Fruit fly (Drosophila melanogaster) ovary, adult (tissue): ENCODE measurements around the gene fkh.

Experiments
- CG17801 ChIP-seq: fragments of 200-800 bp; optimal IDR thresholded peaks from 2 replicates; lab custom pipeline; 2019; ENCODE audit warnings: missing biosample characterization, mild to moderate bottlenecking, missing genetic modification characterization, moderate library complexity; ENCODE audit not compliant: partially characterized antibody

fkh gene

DNA sequence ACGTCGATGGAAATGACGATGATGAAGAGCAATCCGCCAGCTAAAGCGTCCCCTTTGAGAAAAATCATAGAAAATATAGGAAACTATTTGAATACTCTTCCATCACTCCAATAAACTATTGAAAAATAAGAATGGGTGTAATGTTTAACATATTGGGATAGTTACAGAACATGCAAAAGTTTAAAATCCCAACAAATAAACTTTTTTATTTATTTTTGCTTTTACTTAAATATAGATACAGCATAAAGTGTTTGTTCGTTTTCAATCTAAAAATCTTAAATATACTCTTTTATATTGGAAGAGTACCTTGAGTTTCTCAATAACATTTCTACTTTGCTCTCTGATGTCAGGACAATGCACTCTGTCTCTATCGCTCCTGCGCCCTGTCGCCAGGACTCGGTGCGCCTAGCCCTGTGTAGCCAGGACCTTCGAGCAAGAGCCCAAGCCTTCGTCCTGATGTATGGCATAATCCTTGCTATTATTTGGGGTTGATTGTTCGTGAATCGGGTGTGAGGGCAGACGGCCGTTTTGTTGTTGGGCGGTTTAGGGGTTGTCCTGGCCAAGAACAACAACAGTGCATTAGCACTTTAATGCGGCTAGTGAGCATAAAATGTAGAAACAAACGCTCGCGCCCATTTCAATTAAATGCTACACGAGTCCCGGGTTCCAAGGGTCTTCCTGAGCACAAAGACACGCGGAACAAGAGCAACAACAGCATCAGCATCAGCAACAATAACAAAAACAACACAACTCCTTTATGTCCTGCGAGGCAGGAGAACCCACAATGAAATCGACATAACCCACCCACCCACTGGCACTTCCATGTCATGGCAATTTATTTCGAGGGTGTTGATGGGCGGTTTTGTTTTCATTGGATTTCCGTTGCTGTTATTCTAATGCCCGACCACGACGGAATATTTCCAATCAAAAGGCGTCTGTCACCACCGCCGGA lies 12.1 kb downstream of the fkh start:
- no peak for TF ChIP-seq CG17801

DNA sequence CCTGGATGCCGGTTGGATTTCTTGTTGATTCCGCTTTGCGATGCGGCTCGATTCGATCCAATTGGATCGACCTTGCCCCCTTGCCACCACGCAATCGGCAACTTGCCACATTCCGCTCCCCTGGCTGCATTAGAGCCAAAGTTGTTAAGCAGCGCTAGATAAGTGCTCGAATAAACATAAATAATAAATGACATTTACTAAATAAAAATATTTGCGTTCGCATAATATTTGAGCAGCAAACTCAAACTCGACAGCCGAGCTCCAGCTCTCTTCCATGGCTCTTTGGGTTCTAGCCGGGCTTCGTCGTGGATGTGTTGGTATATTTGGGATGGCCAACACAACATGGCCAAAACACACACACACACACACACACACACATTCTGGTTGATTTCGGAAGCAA lies 14.3 kb downstream of the fkh start:
- TF ChIP-seq CG17801: no peak

DNA sequence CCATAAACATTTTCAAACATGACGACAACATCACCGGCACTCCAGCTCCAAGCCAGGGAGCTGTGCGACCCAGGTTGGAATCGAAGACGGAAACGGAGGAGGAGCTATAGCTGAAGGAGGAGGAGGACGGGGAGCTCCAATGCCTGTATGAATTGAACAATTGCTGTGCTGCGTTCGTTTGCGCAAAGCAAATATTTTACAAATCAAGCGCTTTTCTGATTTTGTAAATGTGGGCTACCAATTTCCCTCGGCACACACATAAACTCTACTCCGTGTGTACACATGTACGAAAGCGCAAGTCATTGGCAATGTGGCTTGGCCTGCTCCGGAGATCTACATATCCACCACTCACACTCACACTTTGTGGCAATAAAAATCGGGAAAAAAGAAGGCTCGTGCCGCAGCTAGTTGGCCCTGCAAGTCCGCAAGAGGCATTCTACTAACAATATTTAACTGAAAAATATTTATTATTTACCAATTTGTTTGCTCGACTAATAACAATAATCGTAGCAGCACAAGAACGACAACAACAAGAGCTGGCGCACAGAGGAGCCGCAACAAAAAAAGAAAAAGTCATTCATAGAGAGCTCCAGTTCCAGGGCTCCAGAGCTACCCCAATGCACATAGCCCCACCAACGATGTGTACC lies 15.4 kb downstream of the fkh start:
- TF ChIP-seq CG17801: no peak

DNA sequence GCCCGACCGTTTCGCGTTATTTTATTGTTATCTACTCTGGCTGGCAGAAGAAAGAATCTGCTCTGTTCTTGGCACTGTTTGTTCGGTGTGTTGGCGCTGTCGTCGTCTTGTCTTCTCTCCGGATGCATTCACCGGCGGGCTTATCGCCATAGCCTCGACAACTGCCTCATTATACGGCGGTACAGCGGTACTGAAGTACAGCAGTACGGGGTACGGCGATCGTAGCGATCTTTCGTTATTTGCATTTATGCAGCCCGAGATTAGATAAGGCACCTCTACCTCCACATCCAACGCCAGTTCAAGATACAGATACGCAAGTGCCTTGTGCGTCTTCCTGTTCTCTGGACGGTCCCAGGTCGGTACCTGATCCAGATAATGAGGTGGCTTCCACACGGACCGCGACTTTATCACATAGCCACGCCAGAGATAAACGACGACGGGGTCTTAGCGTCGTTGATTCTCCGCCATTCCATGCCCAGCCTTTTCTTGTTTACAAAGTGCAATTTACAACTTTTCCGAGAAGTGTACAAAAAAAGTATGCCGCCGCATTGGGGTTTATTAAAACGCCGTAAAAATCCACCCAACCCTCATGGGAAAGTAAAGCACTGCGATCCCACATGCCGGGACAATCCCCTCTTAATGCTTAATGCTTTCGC lies 16.8 kb downstream of the fkh start:
- no peak for TF ChIP-seq CG17801

DNA sequence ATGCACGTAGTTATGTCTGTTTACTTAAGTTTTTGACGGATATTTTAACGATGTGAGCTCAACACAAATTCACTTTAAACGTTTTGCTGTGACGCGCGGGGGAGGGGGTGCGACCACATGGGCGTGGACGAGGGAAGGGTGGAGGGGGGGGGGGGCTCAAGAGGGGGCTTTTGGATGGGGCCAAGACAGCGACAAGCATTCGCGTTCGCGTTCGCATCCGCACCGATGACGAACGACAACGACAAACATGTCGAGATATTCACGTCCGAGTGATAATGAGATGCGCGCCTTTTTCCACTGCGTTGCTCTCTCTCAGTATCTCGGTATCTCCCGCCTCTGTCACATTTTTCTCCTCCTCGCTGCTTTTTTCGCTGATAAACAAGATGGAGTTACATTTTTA lies 21.5 kb downstream of the fkh start:
- TF ChIP-seq CG17801: no peak

DNA sequence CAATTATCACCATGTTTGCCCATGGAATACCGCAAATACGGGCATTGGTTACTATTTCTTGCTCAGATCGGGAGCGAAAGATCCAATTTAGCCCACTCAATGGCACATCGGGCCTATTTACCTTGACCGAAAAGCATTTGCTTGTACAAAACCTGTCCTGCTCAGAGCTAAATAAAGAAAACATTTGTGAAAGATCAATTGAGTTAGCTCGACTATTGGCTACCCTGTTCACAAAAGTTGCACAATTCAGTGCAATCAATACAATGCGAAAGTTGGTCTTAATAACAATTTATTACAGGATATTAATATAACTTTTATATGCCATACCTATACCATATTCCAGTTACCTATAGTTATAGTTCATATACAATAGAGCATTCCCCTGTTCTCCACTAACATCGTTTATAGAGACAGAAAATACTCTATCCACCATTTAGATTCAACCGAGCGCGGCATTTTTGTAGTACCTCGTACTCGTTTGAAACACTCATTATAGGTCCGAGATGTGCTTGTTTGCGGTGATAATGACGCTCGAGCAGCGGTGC lies 22.3 kb downstream of the fkh start:
- TF ChIP-seq CG17801: no peak

DNA sequence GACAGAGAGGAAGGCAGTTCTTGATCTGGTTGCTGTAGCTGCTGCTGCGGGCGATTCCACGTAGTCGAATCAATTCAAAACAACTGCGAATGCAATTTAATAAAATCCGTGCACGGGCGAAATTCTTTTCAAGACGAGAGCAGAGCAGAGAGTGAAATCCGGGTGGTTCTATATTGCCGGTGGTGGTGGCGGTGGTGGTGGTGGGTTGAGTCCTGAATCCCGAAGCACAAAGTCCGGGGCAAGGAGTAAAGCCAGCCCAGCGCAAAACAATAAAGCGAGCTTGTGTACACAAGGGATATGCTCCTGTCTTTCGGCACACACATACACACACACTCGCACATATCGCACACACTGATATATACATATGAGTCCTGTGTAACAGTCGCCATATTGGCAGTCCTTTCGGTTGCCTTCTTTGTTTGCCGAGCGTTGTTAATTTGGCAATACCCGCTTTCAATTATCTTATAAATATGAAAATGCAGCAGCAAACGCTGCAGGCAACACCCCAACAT lies 23.7 kb downstream of the fkh start:
- no peak for TF ChIP-seq CG17801

DNA sequence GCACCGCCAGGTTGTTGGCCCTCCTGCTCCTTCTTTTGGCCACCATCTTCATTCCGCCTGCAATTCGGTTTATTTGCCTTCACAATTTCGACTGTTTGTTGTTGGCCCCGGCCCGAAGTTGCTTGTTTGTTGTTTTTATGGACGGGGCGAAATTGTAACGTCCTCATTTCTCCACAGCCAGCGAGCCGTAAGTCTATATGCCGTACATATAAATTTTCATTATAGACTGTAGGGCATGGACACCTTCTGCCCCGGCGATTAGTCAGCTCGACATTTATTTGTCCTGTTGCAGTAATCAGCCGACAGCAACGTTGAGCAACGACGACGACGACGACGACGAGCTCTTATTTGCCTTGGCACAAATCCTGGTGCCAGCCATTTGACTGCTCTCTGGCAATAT lies 26.3 kb downstream of the fkh start:
- no peak for TF ChIP-seq CG17801

DNA sequence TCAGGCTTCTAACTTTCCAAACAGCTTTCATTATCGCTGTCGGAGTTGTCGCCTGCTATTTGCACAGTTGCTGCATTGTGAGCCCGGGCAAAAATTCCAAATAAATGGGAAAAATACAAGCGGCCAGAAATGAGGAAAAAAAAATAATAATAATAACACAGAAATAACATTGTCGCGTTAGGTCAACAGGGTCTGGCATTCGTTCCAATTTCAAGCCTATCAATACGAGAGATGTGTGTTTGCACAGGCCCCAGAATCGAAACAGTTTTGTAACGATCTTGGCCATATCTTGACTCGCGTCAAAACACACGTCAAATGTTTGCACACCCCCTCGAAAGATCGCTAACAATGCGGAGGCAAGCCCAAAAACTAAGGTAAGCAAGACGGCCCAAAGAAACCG lies 28.7 kb downstream of the fkh start:
- no peak for TF ChIP-seq CG17801

DNA sequence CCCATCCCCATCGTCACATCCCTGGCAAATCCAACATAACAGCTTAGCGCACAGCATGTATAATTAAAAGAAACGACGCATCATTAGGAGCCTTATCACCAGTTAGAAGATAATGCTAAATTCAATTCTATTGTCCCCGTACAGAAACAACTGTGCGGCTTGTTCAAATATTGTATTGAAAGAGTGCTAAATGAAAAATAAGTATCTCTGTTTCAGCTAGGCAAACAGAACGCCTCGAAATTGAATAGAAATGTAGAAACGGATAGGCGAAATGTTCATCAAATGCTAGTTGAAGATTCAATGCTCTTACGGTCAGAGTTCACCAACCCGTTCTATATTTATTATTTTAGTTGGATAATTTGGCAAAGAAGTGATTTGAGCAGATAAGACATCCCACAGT lies 29.3 kb downstream of the fkh start:
- no peak for TF ChIP-seq CG17801

DNA sequence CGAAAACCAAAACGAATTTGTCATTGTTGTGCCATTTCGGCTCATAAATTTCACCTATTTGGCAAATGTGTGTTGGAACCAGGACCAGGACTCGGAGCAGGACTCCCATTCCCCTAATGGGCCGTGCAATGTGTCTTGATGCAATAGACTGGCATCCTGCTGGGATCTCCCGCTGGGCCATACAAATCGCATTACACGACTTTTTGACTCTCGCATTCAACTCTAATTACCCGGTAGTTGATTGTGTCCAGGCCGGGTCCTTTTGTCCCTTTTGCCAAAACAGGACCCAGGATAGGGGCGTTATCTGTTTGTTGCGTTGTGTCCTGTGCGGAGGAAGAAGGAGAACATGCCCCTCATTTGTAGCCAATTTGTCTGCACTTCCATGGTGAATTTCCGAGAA lies 29.7 kb downstream of the fkh start:
- TF ChIP-seq CG17801: no peak

DNA sequence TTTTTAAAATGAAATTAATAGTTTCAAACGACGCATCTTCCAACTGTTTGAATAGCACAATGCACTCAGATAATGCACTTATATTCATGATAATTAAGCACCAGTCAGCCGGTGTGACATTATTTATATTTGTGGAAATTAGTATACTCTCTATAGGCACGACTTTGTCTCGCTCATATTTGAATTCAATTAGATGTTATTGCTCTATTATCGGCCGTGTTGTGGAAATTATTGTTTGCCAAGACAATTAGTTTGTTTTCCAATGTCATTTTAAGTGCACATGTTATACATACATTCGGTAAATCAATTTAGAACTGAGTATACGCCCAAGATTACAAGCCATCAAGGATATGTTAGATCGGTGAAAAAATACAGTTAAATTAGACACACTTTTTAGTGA lies 32.0 kb downstream of the fkh start:
- TF ChIP-seq CG17801: no peak

DNA sequence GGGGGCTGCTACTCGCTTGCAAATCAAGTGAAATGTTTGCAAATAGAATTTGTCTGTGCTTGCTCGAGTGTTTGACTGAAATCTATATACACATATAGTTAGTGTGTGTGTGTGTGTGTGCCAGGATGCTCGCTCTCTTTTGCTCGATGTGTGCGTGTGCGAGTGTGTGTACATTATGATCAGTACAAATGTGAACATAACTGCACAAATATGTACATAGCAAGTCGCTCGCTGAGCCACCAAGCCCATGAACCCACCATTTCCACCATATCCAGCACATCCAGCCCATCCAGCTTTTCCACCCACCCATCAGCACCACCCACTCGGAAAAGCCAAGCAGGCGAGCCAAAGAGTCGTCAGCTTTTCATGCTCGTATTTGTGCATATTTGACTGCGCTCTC lies 32.8 kb downstream of the fkh start:
- no peak for TF ChIP-seq CG17801

DNA sequence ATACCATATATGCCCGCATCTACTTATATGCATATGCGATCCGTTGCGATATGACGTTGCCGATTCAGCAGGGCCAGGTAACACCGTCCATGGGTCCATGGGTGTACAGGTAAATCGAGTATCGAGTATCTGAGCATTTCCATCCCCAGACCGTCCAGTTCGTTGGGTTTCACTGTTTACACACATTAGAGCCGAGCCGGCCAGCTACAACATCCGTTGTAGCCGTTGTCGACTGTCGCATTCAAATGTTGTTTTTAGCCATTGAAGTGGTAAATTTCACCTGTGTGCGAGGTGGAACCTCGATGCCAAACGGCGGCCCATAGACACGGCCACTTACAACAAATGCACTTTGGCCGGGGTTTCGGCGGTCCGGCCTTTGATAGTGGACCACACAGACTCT lies 36.6 kb downstream of the fkh start:
- TF ChIP-seq CG17801: no peak

DNA sequence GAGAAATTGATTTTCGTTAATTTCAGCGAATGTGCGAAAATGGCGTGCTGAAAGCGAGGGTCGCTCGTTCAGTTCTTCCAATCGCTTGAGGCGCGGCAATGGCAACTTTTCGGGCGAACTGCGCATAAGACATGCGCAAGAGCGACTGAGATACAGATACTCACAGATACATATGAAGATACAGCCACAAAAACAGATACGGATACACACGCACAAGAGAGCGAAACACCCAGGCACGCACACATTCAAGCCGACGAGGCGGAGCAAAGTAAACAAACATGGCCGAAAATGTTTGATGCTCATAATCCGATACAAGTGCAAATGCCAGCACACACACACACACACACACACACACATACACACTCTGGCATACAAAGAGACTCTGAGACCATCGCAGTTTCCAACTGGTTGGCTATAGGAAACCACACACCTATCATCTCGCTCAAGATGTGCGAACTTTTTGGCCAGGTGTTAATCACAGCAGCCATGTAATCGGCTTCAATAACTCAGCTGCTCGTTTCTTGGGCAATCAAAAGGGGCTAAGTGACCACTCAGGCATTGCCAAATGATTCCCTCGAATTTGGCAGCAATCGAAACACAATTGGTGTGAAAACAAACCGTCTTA lies 37.8 kb downstream of the fkh start:
- no peak for TF ChIP-seq CG17801

DNA sequence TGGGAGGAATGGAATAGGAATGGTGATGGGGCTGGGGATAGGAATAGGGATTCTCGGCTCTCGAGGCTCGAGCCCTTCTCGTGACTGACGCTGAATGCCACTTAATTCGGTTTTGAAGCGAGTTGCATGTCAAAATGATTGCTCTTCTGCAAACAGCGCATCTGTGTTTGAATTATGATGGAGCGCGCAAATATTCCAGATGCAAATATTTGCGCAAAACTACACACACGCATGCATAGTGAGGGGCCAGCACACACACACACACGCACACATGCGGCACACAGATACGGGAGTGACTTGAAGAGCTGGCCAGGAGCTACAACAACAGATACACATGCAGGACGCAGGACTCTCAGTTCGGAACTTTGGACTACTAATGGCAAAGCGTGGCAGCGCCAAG lies 39.4 kb downstream of the fkh start:
- no peak for TF ChIP-seq CG17801
